4 fruit fly cellular contexts compared by ENCODE assay signal in the genomic region with DNA sequence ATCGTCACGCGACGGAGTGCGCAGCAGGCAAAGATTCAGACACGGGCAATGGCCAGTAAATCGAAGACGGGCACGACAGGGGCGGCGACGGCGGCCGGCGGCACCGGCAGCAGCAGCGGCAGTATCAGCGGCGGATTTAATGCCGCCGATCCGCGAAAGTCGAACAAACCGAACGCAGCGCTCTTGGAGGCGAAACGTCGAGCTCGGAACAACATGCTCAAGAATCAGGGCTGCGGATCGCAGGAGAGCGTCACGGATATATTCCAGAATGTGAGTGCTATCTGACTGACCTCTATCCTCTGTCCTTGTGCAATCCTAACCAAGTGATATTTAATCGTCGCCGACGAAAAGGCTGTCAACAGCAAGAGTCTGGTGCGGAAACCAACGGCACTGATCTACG.
TF ChIP-seq lines count a peak whose summit lies in the region.

No protein-coding gene starts in this region.

- TF ChIP-seq CTCF in whole organism, embryonic (GFP tag; optimal IDR thresholded peaks at IDR 0.05; lab: Kevin White, UChicago), result no peak

TF ChIP-seq in whole organism, adult, 20 proteins besides CTCF, POLR2A, EP300 and RAD21:
- TF ChIP-seq Mnt (GFP tag; optimal IDR thresholded peaks at IDR 0.05; lab: Kevin White, UChicago) (peak; percentile 26), pad (GFP tag; optimal IDR thresholded peaks at IDR 0.05; lab: Kevin White, UChicago) (no peak), cnc (optimal IDR thresholded peaks at IDR 0.05; lab: Kevin White, UChicago) (no peak)

TF ChIP-seq in whole organism, embryonic, 481 proteins besides CTCF, POLR2A, EP300 and RAD21:
- TF ChIP-seq az2 (GFP tag; optimal IDR thresholded peaks at IDR 0.05; lab: Kevin White, UChicago), result no peak
- TF ChIP-seq crol (GFP tag; IDR thresholded peaks at IDR 0.05; lab: Robert Waterston, UW), result 0 out of 2 replicates have a peak, but pooled peaks have one; percentile 22
- TF ChIP-seq Ets65A (GFP tag; lab: Kevin White, UChicago), result peak; percentile 12
- TF ChIP-seq CG18619 (GFP tag; optimal IDR thresholded peaks at IDR 0.05; lab: Kevin White, UChicago), result no peak
- no peak for TF ChIP-seq salm (tag; optimal IDR thresholded peaks at IDR 0.05; lab: Kevin White, UChicago)
- no peak for TF ChIP-seq bcd (GFP tag; optimal IDR thresholded peaks at IDR 0.05; lab: Kevin White, UChicago)
- TF ChIP-seq MBD-R2 (GFP tag; IDR thresholded peaks at IDR 0.05; lab: Robert Waterston, UW), result 0 out of 2 replicates have a peak, but pooled peaks have one; percentile 8

TF ChIP-seq in whole organism, prepupa, 60 proteins besides CTCF, POLR2A, EP300 and RAD21:
- TF ChIP-seq CG3032 (tag; optimal IDR thresholded peaks at IDR 0.05; lab: Kevin White, UChicago), result no peak
- peak; percentile 36 for TF ChIP-seq Eip78C (GFP tag; lab: Kevin White, UChicago)
- TF ChIP-seq topi (GFP tag; optimal IDR thresholded peaks at IDR 0.05; lab: Kevin White, UChicago), result no peak
- peak; percentile 94 for TF ChIP-seq svp (GFP tag; lab: Kevin White, UChicago)
- TF ChIP-seq acj6 (GFP tag; optimal IDR thresholded peaks at IDR 0.05; lab: Kevin White, UChicago), result no peak
- TF ChIP-seq CG6792 (GFP tag; optimal IDR thresholded peaks at IDR 0.05; lab: Kevin White, UChicago), result no peak
- no peak for TF ChIP-seq CG16779 (tag; optimal IDR thresholded peaks at IDR 0.05; lab: Kevin White, UChicago)

TF ChIP-seq in whole organism, pupa, 21 proteins besides CTCF, POLR2A, EP300 and RAD21:
- no peak for TF ChIP-seq CG15710 (tag; optimal IDR thresholded peaks at IDR 0.05; lab: Kevin White, UChicago)
- peak; percentile 43 for TF ChIP-seq CG13204 (GFP tag; optimal IDR thresholded peaks at IDR 0.05; lab: Kevin White, UChicago)
- TF ChIP-seq EcR (GFP tag; optimal IDR thresholded peaks at IDR 0.05; lab: Kevin White, UChicago), result peak; percentile 10
- TF ChIP-seq CG12605 (GFP tag; IDR thresholded peaks at IDR 0.05; lab: Robert Waterston, UW), result no peak
